Fruit fly (Drosophila melanogaster) whole organism, pupa: ENCODE results near the gene ERp44.

ENCODE experiments used
- CG12605 ChIP-seq: fragments of 200-800 bp; sonication (Bioruptor generic); IDR thresholded peaks from 2 replicates; pipeline ENCODE4 v1.3.6; 2022; ENCODE audit warnings: missing biosample characterization, missing genetic modification characterization
- CG14655 ChIP-seq: fragments of 200-800 bp; sonication (Bioruptor generic); optimal IDR thresholded peaks from 3 replicates; lab custom pipeline; 2017; ENCODE audit warnings: mild to moderate bottlenecking, missing biosample characterization, missing genetic modification reagents, missing genetic modification characterization
- CG17806 ChIP-seq: fragments of 200-800 bp; sonication (Bioruptor generic); optimal IDR thresholded peaks from 2 replicates; lab custom pipeline; 2018; ENCODE audit warnings: missing biosample characterization, mild to moderate bottlenecking, missing genetic modification characterization, moderate library complexity
- CG32121 ChIP-seq: fragments of 200-800 bp; sonication (Bioruptor generic); IDR thresholded peaks from 2 replicates; pipeline ENCODE4 v1.3.6; 2022; ENCODE audit warnings: missing biosample characterization, missing genetic modification characterization
- CG34367 ChIP-seq: fragments of 200-800 bp; sonication (Bioruptor generic); optimal IDR thresholded peaks from 2 replicates; lab custom pipeline; 2018; ENCODE audit warnings: missing biosample characterization, mild to moderate bottlenecking, missing genetic modification characterization
- CG4496 ChIP-seq: fragments of 200-800 bp; sonication (Bioruptor generic); IDR thresholded peaks from 3 replicates; pipeline ENCODE4 v1.3.6; 2022; ENCODE audit warnings: missing biosample characterization, missing genetic modification characterization
- CG8159 ChIP-seq: fragments of 200-800 bp; sonication (Bioruptor generic); optimal IDR thresholded peaks from 3 replicates; lab custom pipeline; 2018; ENCODE audit warnings: missing biosample characterization, mild to moderate bottlenecking, missing genetic modification characterization, moderate library complexity
- CG8301 ChIP-seq: fragments of 200-800 bp; sonication (Bioruptor generic); optimal IDR thresholded peaks from 2 replicates; lab custom pipeline; 2018; ENCODE audit warnings: missing biosample characterization, mild to moderate bottlenecking, missing genetic modification characterization
- CG9948 ChIP-seq: fragments of 200-800 bp; sonication (Bioruptor generic); optimal IDR thresholded peaks from 2 replicates; lab custom pipeline; 2018; ENCODE audit warnings: missing biosample characterization, mild to moderate bottlenecking, missing genetic modification characterization, moderate library complexity
- EcR ChIP-seq: fragments of 200-800 bp; sonication (Bioruptor generic); optimal IDR thresholded peaks from 3 replicates; lab custom pipeline; 2019; ENCODE audit warnings: missing biosample characterization, missing genetic modification characterization, mild to moderate bottlenecking, moderate library complexity, missing genetic modification reagents
- Ets98B ChIP-seq: fragments of 200-800 bp; sonication (Bioruptor generic); IDR thresholded peaks from 2 replicates; pipeline ENCODE4 v1.3.6; 2022; ENCODE audit warnings: missing biosample characterization, missing genetic modification characterization
- Snoo ChIP-seq: fragments of 200-800 bp; sonication (Bioruptor generic); optimal IDR thresholded peaks from 3 replicates; lab custom pipeline; 2017; ENCODE audit warnings: missing biosample characterization, mild to moderate bottlenecking, missing genetic modification characterization, inconsistent platforms
- rn ChIP-seq: fragments of 200-800 bp; sonication (Bioruptor generic); IDR thresholded peaks from 2 replicates; pipeline ENCODE4 v1.3.6; 2022; ENCODE audit warnings: missing biosample characterization, missing genetic modification characterization

DNA sequence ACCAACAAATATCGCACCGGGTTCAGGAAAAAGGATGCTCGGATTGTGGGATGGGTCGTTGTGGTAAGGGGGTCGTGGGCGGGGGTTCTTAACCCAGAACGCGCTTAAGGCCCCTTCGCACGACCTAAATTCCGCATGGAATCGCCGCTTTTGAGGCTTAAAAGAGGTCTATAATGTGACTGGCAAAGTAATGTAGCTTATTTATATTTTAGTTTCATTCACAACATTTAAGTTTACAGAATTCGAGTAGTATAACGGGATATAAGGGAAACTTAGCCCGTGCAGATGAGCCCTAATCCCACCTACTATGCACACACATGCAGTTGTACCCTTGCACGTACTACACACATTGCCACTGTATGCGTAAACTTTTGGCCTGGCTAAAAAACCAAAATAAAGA lies 18.7 kb downstream of the ERp44 start:
- TF ChIP-seq CG14655 (GFP tag; lab: Kevin White, UChicago) = peak; percentile 87
- TF ChIP-seq CG32121 (GFP tag; lab: Robert Waterston, UW) = peak; percentile 79
- TF ChIP-seq Snoo (tag; lab: Kevin White, UChicago) = peak; percentile 78
- TF ChIP-seq Ets98B (GFP tag; lab: Robert Waterston, UW) = peak; percentile 89
- TF ChIP-seq CG8159 (tag; lab: Kevin White, UChicago) = peak; percentile 87
- peak; percentile 83 for TF ChIP-seq CG17806 (tag; lab: Kevin White, UChicago)
- peak; percentile 90 for TF ChIP-seq CG4496
- TF ChIP-seq CG9948 (tag; lab: Kevin White, UChicago) = peak; percentile 83
- peak; percentile 84 for TF ChIP-seq CG8301
- TF ChIP-seq CG12605 (GFP tag; lab: Robert Waterston, UW) = peak; percentile 87
- peak; percentile 88 for TF ChIP-seq CG34367 (tag; lab: Kevin White, UChicago)
- peak; percentile 51 for TF ChIP-seq EcR (GFP tag; lab: Kevin White, UChicago)
- TF ChIP-seq rn (GFP tag; lab: Robert Waterston, UW) = peak; percentile 37; the same call in 1 of the 2 replicates
